Worm (Caenorhabditis elegans) whole organism, L2 larva: ENCODE data around the gene C03B1.9.

ENCODE experiments used
- F13H6.1 ChIP-seq: sonication (generic microtip); optimal IDR thresholded peaks from 2 replicates; lab custom pipeline; 2016; ENCODE audit warnings: missing genetic modification characterization, missing compliant biosample characterization
- ama-1 ChIP-seq: fragments of 150-350 bp; optimal IDR thresholded peaks from 2 replicates; lab custom pipeline; 2018; ENCODE audit warnings: inconsistent platforms
- ceh-82 ChIP-seq: fragments of 150-350 bp; optimal IDR thresholded peaks from 2 replicates; lab custom pipeline; 2014; ENCODE audit warnings: missing biosample characterization, missing genetic modification characterization
- egl-27 ChIP-seq: sonication (generic microtip); optimal IDR thresholded peaks from 3 replicates; lab custom pipeline; 2017; ENCODE audit warnings: missing biosample characterization, missing genetic modification reagents, missing genetic modification characterization
- lin-13 ChIP-seq: fragments of 150-350 bp; optimal IDR thresholded peaks from 2 replicates; lab custom pipeline; 2014; ENCODE audit warnings: missing biosample characterization, missing genetic modification reagents, missing genetic modification characterization
- lin-39 ChIP-seq: fragments of 150-350 bp; optimal IDR thresholded peaks from 2 replicates; lab custom pipeline; 2014; ENCODE audit warnings: missing biosample characterization, missing genetic modification reagents, missing genetic modification characterization
- lsy-2 ChIP-seq, 2 experiments: fragments of 150-350 bp in 1 of 2; sonication (generic microtip) in 1 of 2; optimal IDR thresholded peaks; 2 replicates each; lab custom pipeline; 2014 to 2017; ENCODE audit warnings: missing biosample characterization in 2 of 2, missing genetic modification characterization in 2 of 2
- nhr-11 ChIP-seq: fragments of 150-350 bp; optimal IDR thresholded peaks from 2 replicates; lab custom pipeline; 2014; ENCODE audit warnings: missing biosample characterization, missing genetic modification characterization
- nhr-21 ChIP-seq: fragments of 150-350 bp; optimal IDR thresholded peaks from 2 replicates; lab custom pipeline; 2014; ENCODE audit warnings: missing biosample characterization, missing genetic modification characterization
- nhr-77 ChIP-seq: fragments of 150-350 bp; optimal IDR thresholded peaks from 2 replicates; lab custom pipeline; 2014; ENCODE audit warnings: missing biosample characterization, missing genetic modification characterization
- unc-39 ChIP-seq: fragments of 150-350 bp; optimal IDR thresholded peaks from 2 replicates; lab custom pipeline; 2014; ENCODE audit warnings: missing biosample characterization, missing genetic modification characterization
- unc-62 ChIP-seq: fragments of 150-350 bp; optimal IDR thresholded peaks from 2 replicates; lab custom pipeline; 2014; ENCODE audit warnings: missing biosample characterization, missing genetic modification reagents, missing genetic modification characterization
- zag-1 ChIP-seq: fragments of 150-350 bp; optimal IDR thresholded peaks from 2 replicates; lab custom pipeline; 2014; ENCODE audit warnings: missing biosample characterization, missing genetic modification characterization
- ztf-11 ChIP-seq: sonication (generic microtip); optimal IDR thresholded peaks from 2 replicates; lab custom pipeline; 2017; ENCODE audit warnings: missing biosample characterization, missing genetic modification characterization

ce11 chrX:6345785-6346184 lies 1.1 kb downstream of the C03B1.9 start:
- TF ChIP-seq lin-13 (GFP tag; lab: Kevin White, UChicago) (no peak), nhr-77 (tag; lab: Kevin White, UChicago) (no peak), F13H6.1 (tag; lab: Kevin White, UChicago) (no peak), ama-1 (lab: Kevin White, UChicago) (no peak), lsy-2 (tag; optimal IDR thresholded peaks at IDR 0.05; lab: Kevin White, UChicago) (no peak), nhr-21 (tag; lab: Kevin White, UChicago) (no peak), egl-27 (tag; lab: Kevin White, UChicago) (no peak), ceh-82 (tag; lab: Kevin White, UChicago) (no peak), nhr-11 (tag; lab: Kevin White, UChicago) (no peak), lin-39 (no peak), unc-62 (GFP tag; lab: Kevin White, UChicago) (no peak), zag-1 (tag; lab: Kevin White, UChicago) (no peak), unc-39 (tag; lab: Kevin White, UChicago) (no peak), ztf-11 (tag; lab: Kevin White, UChicago) (no peak)
